Worm (Caenorhabditis elegans) whole organism, L1 larva: Measurements from ENCODE around the gene C52B9.8.

ENCODE experiments used
- aly-2 ChIP-seq: fragments of 150-350 bp; optimal IDR thresholded peaks from 2 replicates; lab custom pipeline; 2014; ENCODE audit warnings: missing biosample characterization, missing genetic modification characterization
- blmp-1 ChIP-seq: fragments of 150-350 bp; optimal IDR thresholded peaks from 2 replicates; lab custom pipeline; 2014; ENCODE audit warnings: missing biosample characterization, missing genetic modification characterization
- ceh-90 ChIP-seq: sonication (generic microtip); optimal IDR thresholded peaks from 2 replicates; lab custom pipeline; 2016; ENCODE audit warnings: missing genetic modification characterization, missing compliant biosample characterization
- ces-1 ChIP-seq: fragments of 150-350 bp; optimal IDR thresholded peaks from 2 replicates; lab custom pipeline; 2014; ENCODE audit warnings: missing biosample characterization, missing genetic modification reagents, missing genetic modification characterization
- lin-13 ChIP-seq: fragments of 150-350 bp; optimal IDR thresholded peaks from 2 replicates; lab custom pipeline; 2014; ENCODE audit warnings: missing biosample characterization, missing genetic modification reagents, missing genetic modification characterization
- lsy-2 ChIP-seq, 2 experiments: fragments of 150-350 bp; optimal IDR thresholded peaks; 2 replicates each; lab custom pipeline; 2014; ENCODE audit warnings: missing biosample characterization in 2 of 2, missing genetic modification characterization in 2 of 2
- nhr-12 ChIP-seq: sonication (generic microtip); optimal IDR thresholded peaks from 2 replicates; lab custom pipeline; 2017; ENCODE audit warnings: missing biosample characterization, missing genetic modification characterization
- nhr-28 ChIP-seq: fragments of 150-350 bp; optimal IDR thresholded peaks from 2 replicates; lab custom pipeline; 2014; ENCODE audit warnings: missing biosample characterization, missing genetic modification characterization
- nhr-90 ChIP-seq: sonication (generic microtip); optimal IDR thresholded peaks from 2 replicates; lab custom pipeline; 2016; ENCODE audit warnings: mild to moderate bottlenecking, missing genetic modification characterization, missing compliant biosample characterization; ENCODE audit not compliant: poor library complexity
- pqm-1 ChIP-seq: sonication (generic microtip); optimal IDR thresholded peaks from 3 replicates; lab custom pipeline; 2017; ENCODE audit warnings: missing biosample characterization, missing genetic modification characterization
- unc-62 ChIP-seq: fragments of 150-350 bp; optimal IDR thresholded peaks from 2 replicates; lab custom pipeline; 2014; ENCODE audit warnings: missing biosample characterization, missing genetic modification reagents, missing genetic modification characterization

ce11 chrX:4263820-4264219 lies 47.7 kb downstream of the C52B9.8 start:
- TF ChIP-seq lsy-2 (tag; optimal IDR thresholded peaks at IDR 0.05; lab: Kevin White, UChicago), result no peak
- no peak for TF ChIP-seq nhr-90
- TF ChIP-seq blmp-1 (tag; lab: Kevin White, UChicago), result no peak
- TF ChIP-seq aly-2 (tag; lab: Kevin White, UChicago), result no peak
- TF ChIP-seq unc-62 (GFP tag; lab: Kevin White, UChicago), result no peak
- TF ChIP-seq pqm-1 (tag; lab: Kevin White, UChicago), result no peak
- no peak for TF ChIP-seq nhr-12 (tag; lab: Kevin White, UChicago)
- TF ChIP-seq ces-1 (GFP tag; lab: Kevin White, UChicago), result no peak
- TF ChIP-seq ceh-90 (tag; lab: Kevin White, UChicago), result no peak
- TF ChIP-seq lin-13 (GFP tag; lab: Kevin White, UChicago), result no peak
- no peak for TF ChIP-seq nhr-28 (tag; lab: Kevin White, UChicago)
